Fruit fly (Drosophila melanogaster) whole organism, embryonic: ENCODE results near the gene Kat60.

Experiments used
- Aef1 ChIP-seq: fragments of 200-800 bp; sonication (Bioruptor generic); IDR thresholded peaks from 3 replicates; pipeline ENCODE4 v1.3.6; 2022; ENCODE audit warnings: missing biosample characterization, missing genetic modification characterization
- Antp ChIP-seq: fragments of 200-800 bp; sonication (Bioruptor generic); optimal IDR thresholded peaks from 3 replicates; lab custom pipeline; 2016; ENCODE audit warnings: missing biosample characterization, missing genetic modification characterization
- B-H2 ChIP-seq: fragments of 200-800 bp; sonication (Bioruptor generic); optimal IDR thresholded peaks from 2 replicates; lab custom pipeline; 2018; ENCODE audit warnings: missing biosample characterization, mild to moderate bottlenecking, missing genetic modification characterization
- CG1024 ChIP-seq: fragments of 200-800 bp; sonication (Bioruptor generic); IDR thresholded peaks from 2 replicates; pipeline ENCODE4 v1.3.6; 2022; ENCODE audit warnings: missing biosample characterization, missing genetic modification characterization
- CG10543 ChIP-seq: fragments of 200-800 bp; sonication (Bioruptor generic); optimal IDR thresholded peaks from 3 replicates; lab custom pipeline; 2017; ENCODE audit warnings: missing biosample characterization, mild to moderate bottlenecking, missing genetic modification characterization, moderate library complexity
- CG10979 ChIP-seq: fragments of 200-800 bp; sonication (Bioruptor generic); optimal IDR thresholded peaks from 2 replicates; lab custom pipeline; 2018; ENCODE audit warnings: missing biosample characterization, mild to moderate bottlenecking, missing genetic modification characterization, moderate library complexity
- CG11504 ChIP-seq: fragments of 200-800 bp; sonication (Bioruptor generic); optimal IDR thresholded peaks from 3 replicates; lab custom pipeline; 2019; ENCODE audit warnings: missing biosample characterization, mild to moderate bottlenecking, missing genetic modification characterization, moderate library complexity
- CG11560 ChIP-seq: fragments of 200-800 bp; sonication (Bioruptor generic); IDR thresholded peaks from 3 replicates; pipeline ENCODE4 v1.3.6; 2022; ENCODE audit warnings: missing biosample characterization, missing genetic modification characterization
- CG12219 ChIP-seq: fragments of 200-800 bp; sonication (Bioruptor generic); optimal IDR thresholded peaks from 3 replicates; lab custom pipeline; 2018; ENCODE audit warnings: missing biosample characterization, mild to moderate bottlenecking, missing genetic modification characterization
- CG14710 ChIP-seq: fragments of 200-800 bp; sonication (Bioruptor generic); optimal IDR thresholded peaks from 3 replicates; lab custom pipeline; 2019; ENCODE audit warnings: missing biosample characterization, mild to moderate bottlenecking, missing genetic modification characterization, moderate library complexity
- CG15269 ChIP-seq: fragments of 200-800 bp; sonication (Bioruptor generic); optimal IDR thresholded peaks from 2 replicates; lab custom pipeline; 2018; ENCODE audit warnings: missing biosample characterization, mild to moderate bottlenecking, missing genetic modification characterization, moderate library complexity
- CG17829 ChIP-seq: fragments of 200-800 bp; optimal IDR thresholded peaks from 2 replicates; lab custom pipeline; 2019; ENCODE audit warnings: missing biosample characterization, mild to moderate bottlenecking, missing genetic modification characterization, moderate library complexity
- CG2712 ChIP-seq: fragments of 200-800 bp; optimal IDR thresholded peaks from 3 replicates; lab custom pipeline; 2019; ENCODE audit warnings: missing biosample characterization, mild to moderate bottlenecking, missing genetic modification characterization, moderate library complexity
- CG32532 ChIP-seq: fragments of 200-800 bp; sonication (Bioruptor generic); IDR thresholded peaks from 2 replicates; pipeline ENCODE4 v1.3.6; 2022; ENCODE audit warnings: missing biosample characterization, missing genetic modification characterization
- CG3847 ChIP-seq: fragments of 200-800 bp; sonication (Bioruptor generic); IDR thresholded peaks from 2 replicates; pipeline ENCODE4 v1.3.6; 2022; ENCODE audit warnings: missing biosample characterization, missing genetic modification characterization
- CG4360 ChIP-seq: fragments of 200-800 bp; sonication (Bioruptor generic); IDR thresholded peaks from 2 replicates; pipeline ENCODE4 v1.3.6; 2022; ENCODE audit warnings: missing biosample characterization, missing genetic modification characterization
- CG4820 ChIP-seq: fragments of 200-800 bp; sonication (Bioruptor generic); optimal IDR thresholded peaks from 3 replicates; lab custom pipeline; 2016; ENCODE audit warnings: missing biosample characterization, missing genetic modification characterization
- CG5953 ChIP-seq: fragments of 200-800 bp; sonication (Bioruptor generic); IDR thresholded peaks from 2 replicates; pipeline ENCODE4 v1.3.6; 2022; ENCODE audit warnings: missing biosample characterization, missing genetic modification characterization
- CG7839 ChIP-seq: fragments of 200-800 bp; sonication (Bioruptor generic); optimal IDR thresholded peaks from 3 replicates; lab custom pipeline; 2018; ENCODE audit warnings: missing biosample characterization, mild to moderate bottlenecking, missing genetic modification characterization, moderate library complexity
- CG7963 ChIP-seq: fragments of 200-800 bp; sonication (Bioruptor generic); IDR thresholded peaks from 3 replicates; pipeline ENCODE4 v1.3.6; 2022; ENCODE audit warnings: missing biosample characterization, missing genetic modification characterization; ENCODE audit not compliant: partially characterized antibody
- CG8290 ChIP-seq, 3 experiments: fragments of 200-800 bp; sonication (Bioruptor generic); optimal IDR thresholded peaks; 2 replicates each; lab custom pipeline; 2016 to 2019; ENCODE audit warnings: missing biosample characterization in 3 of 3, missing genetic modification characterization in 3 of 3, mild to moderate bottlenecking in 2 of 3, moderate library complexity in 1 of 3
- CG9876 ChIP-seq: fragments of 200-800 bp; sonication (Bioruptor generic); optimal IDR thresholded peaks from 2 replicates; lab custom pipeline; 2016; ENCODE audit warnings: missing biosample characterization, missing genetic modification characterization
- Camta ChIP-seq: fragments of 200-800 bp; sonication (Bioruptor generic); optimal IDR thresholded peaks from 2 replicates; lab custom pipeline; 2016; ENCODE audit warnings: missing biosample characterization, missing genetic modification characterization
- Drgx ChIP-seq: fragments of 200-800 bp; sonication (Bioruptor generic); IDR thresholded peaks from 2 replicates; pipeline ENCODE4 v1.3.6; 2022; ENCODE audit warnings: missing biosample characterization, missing genetic modification characterization
- H15 ChIP-seq: fragments of 200-800 bp; sonication (Bioruptor generic); IDR thresholded peaks from 3 replicates; pipeline ENCODE4 v1.3.6; 2022; ENCODE audit warnings: missing biosample characterization, missing genetic modification characterization
- Hmr ChIP-seq: fragments of 200-800 bp; sonication (Bioruptor generic); optimal IDR thresholded peaks from 3 replicates; lab custom pipeline; 2017; ENCODE audit warnings: mild to moderate bottlenecking, missing biosample characterization, missing genetic modification reagents, missing genetic modification characterization
- Myb ChIP-seq: fragments of 200-800 bp; sonication (Bioruptor generic); optimal IDR thresholded peaks from 2 replicates; lab custom pipeline; 2016; ENCODE audit warnings: missing biosample characterization, missing genetic modification characterization
- NfI ChIP-seq: fragments of 200-800 bp; sonication (Bioruptor generic); optimal IDR thresholded peaks from 3 replicates; lab custom pipeline; 2018; ENCODE audit warnings: missing biosample characterization, mild to moderate bottlenecking, missing genetic modification characterization, moderate library complexity
- Oaz ChIP-seq: fragments of 200-800 bp; sonication (Bioruptor generic); IDR thresholded peaks from 2 replicates; pipeline ENCODE4 v1.3.6; 2022; ENCODE audit warnings: missing biosample characterization, missing genetic modification characterization
- Oli ChIP-seq: fragments of 200-800 bp; sonication (Bioruptor generic); optimal IDR thresholded peaks from 2 replicates; lab custom pipeline; 2018; ENCODE audit warnings: missing biosample characterization, mild to moderate bottlenecking, missing genetic modification characterization, moderate library complexity
- Ptx1 ChIP-seq: fragments of 200-800 bp; sonication (Bioruptor generic); IDR thresholded peaks from 2 replicates; pipeline ENCODE4 v1.3.6; 2022; ENCODE audit warnings: missing biosample characterization, missing genetic modification characterization
- Rx ChIP-seq: fragments of 200-800 bp; sonication (Bioruptor generic); IDR thresholded peaks from 2 replicates; pipeline ENCODE4 v1.3.6; 2022; ENCODE audit warnings: missing biosample characterization, missing genetic modification characterization
- Sox102F ChIP-seq: fragments of 200-800 bp; sonication (Bioruptor generic); optimal IDR thresholded peaks from 2 replicates; lab custom pipeline; 2018; ENCODE audit warnings: missing biosample characterization, mild to moderate bottlenecking, missing genetic modification characterization, moderate library complexity
- ash1 ChIP-seq: fragments of 200-800 bp; sonication (Bioruptor generic); optimal IDR thresholded peaks from 2 replicates; lab custom pipeline; 2018; ENCODE audit warnings: missing biosample characterization, mild to moderate bottlenecking, missing genetic modification characterization
- bcd ChIP-seq: fragments of 200-800 bp; sonication (Bioruptor generic); optimal IDR thresholded peaks from 2 replicates; lab custom pipeline; 2017; ENCODE audit warnings: missing biosample characterization, mild to moderate bottlenecking, missing genetic modification characterization
- chm ChIP-seq: fragments of 200-800 bp; sonication (Bioruptor generic); IDR thresholded peaks from 2 replicates; pipeline ENCODE4 v1.3.6; 2022; ENCODE audit warnings: missing biosample characterization, missing genetic modification characterization
- dmrt99B ChIP-seq: fragments of 200-800 bp; sonication (Bioruptor generic); optimal IDR thresholded peaks from 2 replicates; lab custom pipeline; 2018; ENCODE audit warnings: missing biosample characterization, mild to moderate bottlenecking, missing genetic modification characterization, moderate library complexity
- emc ChIP-seq: fragments of 200-800 bp; sonication (Bioruptor generic); optimal IDR thresholded peaks from 2 replicates; lab custom pipeline; 2016; ENCODE audit warnings: missing biosample characterization, missing genetic modification characterization
- fd102C ChIP-seq: fragments of 200-800 bp; sonication (Bioruptor generic); optimal IDR thresholded peaks from 2 replicates; lab custom pipeline; 2018; ENCODE audit warnings: missing biosample characterization, mild to moderate bottlenecking, missing genetic modification characterization, moderate library complexity
- gcm ChIP-seq: fragments of 200-800 bp; sonication (Bioruptor generic); optimal IDR thresholded peaks from 2 replicates; lab custom pipeline; 2019; ENCODE audit warnings: missing biosample characterization, mild to moderate bottlenecking, missing genetic modification characterization, moderate library complexity
- gfzf ChIP-seq: fragments of 200-800 bp; sonication (Bioruptor generic); optimal IDR thresholded peaks from 2 replicates; lab custom pipeline; 2016; ENCODE audit warnings: missing biosample characterization, mild to moderate bottlenecking, missing genetic modification characterization, moderate library complexity
- hbn ChIP-seq: fragments of 200-800 bp; sonication (Bioruptor generic); IDR thresholded peaks from 2 replicates; pipeline ENCODE4 v1.3.6; 2022; ENCODE audit warnings: missing biosample characterization, missing genetic modification characterization; ENCODE audit not compliant: partially characterized antibody
- nau ChIP-seq: fragments of 200-800 bp; sonication (Bioruptor generic); optimal IDR thresholded peaks from 3 replicates; lab custom pipeline; 2017; ENCODE audit warnings: missing biosample characterization, mild to moderate bottlenecking, missing genetic modification characterization, missing genetic modification reagents
- nmo ChIP-seq: fragments of 200-800 bp; sonication (Bioruptor generic); optimal IDR thresholded peaks from 2 replicates; lab custom pipeline; 2018; ENCODE audit warnings: missing biosample characterization, mild to moderate bottlenecking, missing genetic modification characterization, moderate library complexity
- nom ChIP-seq: fragments of 200-800 bp; sonication (Bioruptor generic); optimal IDR thresholded peaks from 2 replicates; lab custom pipeline; 2017; ENCODE audit warnings: missing biosample characterization, missing genetic modification characterization, mild to moderate bottlenecking, moderate library complexity, missing genetic modification reagents
- oc ChIP-seq: fragments of 200-800 bp; sonication (Bioruptor generic); optimal IDR thresholded peaks from 2 replicates; lab custom pipeline; 2018; ENCODE audit warnings: missing biosample characterization, mild to moderate bottlenecking, missing genetic modification characterization, moderate library complexity
- sens ChIP-seq: fragments of 200-800 bp; sonication (Bioruptor generic); peaks from one replicate; lab custom pipeline; 2016; ENCODE audit warnings: missing biosample characterization, missing genetic modification characterization
- tna ChIP-seq: fragments of 200-800 bp; sonication (Bioruptor generic); IDR thresholded peaks from 2 replicates; pipeline ENCODE4 v1.3.6; 2022; ENCODE audit warnings: missing biosample characterization, missing genetic modification characterization; ENCODE audit not compliant: partially characterized antibody
- tup ChIP-seq: fragments of 200-800 bp; sonication (Bioruptor generic); optimal IDR thresholded peaks from 2 replicates; lab custom pipeline; 2016; ENCODE audit warnings: missing biosample characterization, mild to moderate bottlenecking, missing genetic modification characterization, moderate library complexity

Gene Kat60

DNA sequence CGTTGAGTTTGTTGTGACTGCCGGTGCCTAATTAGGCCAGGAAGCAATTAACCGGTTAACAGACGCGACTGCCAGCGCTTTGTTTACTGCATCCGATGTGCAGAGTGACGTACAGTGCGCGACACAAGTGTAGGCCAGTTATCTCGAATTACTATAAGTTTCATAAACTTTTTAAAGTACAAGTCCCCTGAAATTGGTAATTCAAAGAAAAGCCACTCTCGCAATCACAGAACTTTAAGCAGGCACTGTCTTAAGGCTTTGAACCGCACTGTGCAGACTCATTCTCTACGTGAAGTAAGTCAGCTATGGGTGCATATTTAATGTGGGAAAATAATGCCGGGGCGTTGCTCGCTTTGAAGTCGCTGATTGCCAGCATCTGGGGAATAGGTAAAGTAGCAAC is 22.5 kb downstream of the Kat60 start (continued):
- TF ChIP-seq bcd (peak; percentile 20), Oaz (GFP tag; lab: Robert Waterston, UW) (0 out of 2 replicates have a peak, but pooled peaks have one; percentile 17), Hmr (GFP tag; lab: Kevin White, UChicago) (no peak), CG9876 (no peak), gfzf (no peak), oc (peak; percentile 26), CG17829 (peak; percentile 44), Sox102F (GFP tag; lab: Kevin White, UChicago) (peak; percentile 74), nmo (GFP tag; lab: Kevin White, UChicago) (peak; percentile 40), CG4360 (GFP tag; lab: Robert Waterston, UW) (0 out of 2 replicates have a peak, but pooled peaks have one; percentile 35), CG7963 (GFP tag; lab: Robert Waterston, UW) (no peak), sens (GFP tag; lab: Kevin White, UChicago) (peak; percentile 87), CG15269 (tag; lab: Kevin White, UChicago) (peak; percentile 35), dmrt99B (tag; lab: Kevin White, UChicago) (peak; percentile 68), CG5953 (GFP tag; lab: Robert Waterston, UW) (peak; percentile 44; the same call in 1 of the 2 replicates), Drgx (peak; percentile 91), CG8290 (GFP tag; optimal IDR thresholded peaks at IDR 0.05; lab: Kevin White, UChicago) (no peak), CG8290 (tag; optimal IDR thresholded peaks at IDR 0.05; lab: Kevin White, UChicago) (peak in 1 of 2 experiments; percentile 22), Oli (tag; lab: Kevin White, UChicago) (peak; percentile 58), CG14710 (tag; lab: Kevin White, UChicago) (peak; percentile 32), Myb (peak; percentile 6), nau (GFP tag; lab: Kevin White, UChicago) (no peak), nom (GFP tag; lab: Kevin White, UChicago) (peak; percentile 59), CG10979 (tag; lab: Kevin White, UChicago) (peak; percentile 63), CG10543 (no peak), gcm (GFP tag; lab: Kevin White, UChicago) (peak; percentile 7), tup (GFP tag; lab: Kevin White, UChicago) (no peak), CG32532 (GFP tag; lab: Robert Waterston, UW) (no peak), Ptx1 (GFP tag; lab: Robert Waterston, UW) (peak; percentile 54; the same call in 1 of the 2 replicates), tna (no peak), Antp (peak; percentile 36), CG7839 (tag; lab: Kevin White, UChicago) (peak; percentile 58), CG11504 (peak; percentile 65), CG12219 (peak; percentile 11), CG11560 (tag; lab: Robert Waterston, UW) (no peak), Camta (GFP tag; lab: Kevin White, UChicago) (peak; percentile 6), B-H2 (GFP tag; lab: Kevin White, UChicago) (no peak), NfI (GFP tag; lab: Kevin White, UChicago) (peak; percentile 29), Aef1 (GFP tag; lab: Robert Waterston, UW) (0 out of 3 replicates have a peak, but pooled peaks have one; percentile 34), CG2712 (peak; percentile 55), H15 (GFP tag; lab: Robert Waterston, UW) (peak; percentile 65; the same call in 2 of the 3 replicates), Rx (GFP tag; lab: Robert Waterston, UW) (0 out of 2 replicates have a peak, but pooled peaks have one; percentile 51), hbn (GFP tag; lab: Robert Waterston, UW) (no peak), emc (GFP tag; lab: Kevin White, UChicago) (no peak), chm (GFP tag; lab: Robert Waterston, UW) (0 out of 2 replicates have a peak, but pooled peaks have one; percentile 45), fd102C (GFP tag; lab: Kevin White, UChicago) (no peak), ash1 (GFP tag; lab: Kevin White, UChicago) (no peak), CG3847 (no peak), CG1024 (peak; percentile 56; the same call in 1 of the 2 replicates), CG4820 (GFP tag; lab: Kevin White, UChicago) (peak; percentile 44)
